Fruit fly (Drosophila melanogaster) whole organism, embryonic: ENCODE measurements around the gene Wdr59.

ENCODE experiments used
- Atf6 ChIP-seq: fragments of 200-800 bp; sonication (Bioruptor generic); IDR thresholded peaks from 2 replicates; pipeline ENCODE4 v1.3.6; 2022; ENCODE audit warnings: missing biosample characterization, missing genetic modification characterization
- B-H2 ChIP-seq: fragments of 200-800 bp; sonication (Bioruptor generic); optimal IDR thresholded peaks from 2 replicates; lab custom pipeline; 2018; ENCODE audit warnings: missing biosample characterization, mild to moderate bottlenecking, missing genetic modification characterization
- Bgb ChIP-seq: fragments of 200-800 bp; sonication (Bioruptor generic); IDR thresholded peaks from 2 replicates; pipeline ENCODE4 v1.3.6; 2022; ENCODE audit warnings: missing biosample characterization, missing genetic modification characterization; ENCODE audit not compliant: partially characterized antibody
- C15 ChIP-seq: fragments of 200-800 bp; sonication (Bioruptor generic); IDR thresholded peaks from 3 replicates; pipeline ENCODE4 v1.3.6; 2022; ENCODE audit warnings: missing biosample characterization, missing genetic modification characterization
- CG10431 ChIP-seq: fragments of 200-800 bp; sonication (Bioruptor generic); optimal IDR thresholded peaks from 3 replicates; lab custom pipeline; 2018; ENCODE audit warnings: missing biosample characterization, mild to moderate bottlenecking, missing genetic modification characterization
- CG11560 ChIP-seq: fragments of 200-800 bp; sonication (Bioruptor generic); IDR thresholded peaks from 3 replicates; pipeline ENCODE4 v1.3.6; 2022; ENCODE audit warnings: missing biosample characterization, missing genetic modification characterization
- CG12659 ChIP-seq: fragments of 200-800 bp; sonication (Bioruptor generic); optimal IDR thresholded peaks from 3 replicates; lab custom pipeline; 2017; ENCODE audit warnings: mild to moderate bottlenecking, missing biosample characterization, missing genetic modification reagents, missing genetic modification characterization
- CG14014 ChIP-seq: fragments of 200-800 bp; sonication (Bioruptor generic); IDR thresholded peaks from 2 replicates; pipeline ENCODE4 v1.3.6; 2022; ENCODE audit warnings: missing biosample characterization, missing genetic modification characterization
- CG16779 ChIP-seq: fragments of 200-800 bp; sonication (Bioruptor generic); IDR thresholded peaks from 2 replicates; pipeline ENCODE4 v1.3.6; 2022; ENCODE audit warnings: missing biosample characterization, missing genetic modification characterization
- CG2875 ChIP-seq: fragments of 200-800 bp; sonication (Bioruptor generic); optimal IDR thresholded peaks from 2 replicates; lab custom pipeline; 2017; ENCODE audit warnings: missing biosample characterization, mild to moderate bottlenecking, missing genetic modification characterization, missing genetic modification reagents
- CG30020 ChIP-seq: fragments of 200-800 bp; optimal IDR thresholded peaks from 2 replicates; lab custom pipeline; 2019; ENCODE audit warnings: missing biosample characterization, mild to moderate bottlenecking, missing genetic modification characterization, moderate library complexity
- CG30403 ChIP-seq: fragments of 200-800 bp; sonication (Bioruptor generic); optimal IDR thresholded peaks from 3 replicates; lab custom pipeline; 2016; ENCODE audit warnings: missing biosample characterization, missing genetic modification characterization
- CG31365 ChIP-seq: fragments of 200-800 bp; sonication (Bioruptor generic); optimal IDR thresholded peaks from 2 replicates; lab custom pipeline; 2018; ENCODE audit warnings: missing biosample characterization, mild to moderate bottlenecking, missing genetic modification characterization
- CG34376 ChIP-seq: fragments of 200-800 bp; sonication (Bioruptor generic); optimal IDR thresholded peaks from 2 replicates; lab custom pipeline; 2018; ENCODE audit warnings: missing biosample characterization, mild to moderate bottlenecking, missing genetic modification characterization
- CG42726 ChIP-seq: fragments of 200-800 bp; sonication (Bioruptor generic); IDR thresholded peaks from 2 replicates; pipeline ENCODE4 v1.3.6; 2022; ENCODE audit warnings: missing biosample characterization, missing genetic modification characterization; ENCODE audit not compliant: partially characterized antibody
- CG5953 ChIP-seq: fragments of 200-800 bp; sonication (Bioruptor generic); IDR thresholded peaks from 2 replicates; pipeline ENCODE4 v1.3.6; 2022; ENCODE audit warnings: missing biosample characterization, missing genetic modification characterization
- CG7963 ChIP-seq: fragments of 200-800 bp; sonication (Bioruptor generic); IDR thresholded peaks from 3 replicates; pipeline ENCODE4 v1.3.6; 2022; ENCODE audit warnings: missing biosample characterization, missing genetic modification characterization; ENCODE audit not compliant: partially characterized antibody
- CG9609 ChIP-seq: fragments of 200-800 bp; sonication (Bioruptor generic); optimal IDR thresholded peaks from 3 replicates; lab custom pipeline; 2016; ENCODE audit warnings: missing biosample characterization, missing genetic modification characterization
- CG9876 ChIP-seq: fragments of 200-800 bp; sonication (Bioruptor generic); optimal IDR thresholded peaks from 2 replicates; lab custom pipeline; 2016; ENCODE audit warnings: missing biosample characterization, missing genetic modification characterization
- Chrac-16 ChIP-seq: fragments of 200-800 bp; sonication (Bioruptor generic); optimal IDR thresholded peaks from 3 replicates; lab custom pipeline; 2016; ENCODE audit warnings: missing biosample characterization, missing genetic modification characterization
- Dref ChIP-seq: fragments of 200-800 bp; sonication (Bioruptor generic); IDR thresholded peaks from 2 replicates; pipeline ENCODE4 v1.3.6; 2022; ENCODE audit warnings: missing biosample characterization, missing genetic modification characterization
- Ets65A ChIP-seq: fragments of 200-800 bp; sonication (Bioruptor generic); peaks from one replicate; lab custom pipeline; 2016; ENCODE audit warnings: missing biosample characterization, missing genetic modification characterization
- Fer1 ChIP-seq: fragments of 200-800 bp; sonication (Bioruptor generic); optimal IDR thresholded peaks from 2 replicates; lab custom pipeline; 2017; ENCODE audit warnings: missing biosample characterization, mild to moderate bottlenecking, missing genetic modification characterization
- H2.0 ChIP-seq: fragments of 200-800 bp; sonication (Bioruptor generic); IDR thresholded peaks from 2 replicates; pipeline ENCODE4 v1.3.6; 2022; ENCODE audit warnings: missing biosample characterization, missing genetic modification characterization
- HLH3B ChIP-seq: fragments of 200-800 bp; sonication (Bioruptor generic); IDR thresholded peaks from 2 replicates; pipeline ENCODE4 v1.3.6; 2022; ENCODE audit warnings: missing biosample characterization, missing genetic modification characterization
- HLH4C ChIP-seq: fragments of 200-800 bp; sonication (Bioruptor generic); IDR thresholded peaks from 3 replicates; pipeline ENCODE4 v1.3.6; 2022; ENCODE audit warnings: missing biosample characterization, missing genetic modification characterization; ENCODE audit not compliant: partially characterized antibody
- Hey ChIP-seq: fragments of 200-800 bp; sonication (Bioruptor generic); optimal IDR thresholded peaks from 3 replicates; lab custom pipeline; 2018; ENCODE audit warnings: missing biosample characterization, mild to moderate bottlenecking, missing genetic modification characterization
- Max ChIP-seq: fragments of 200-800 bp; sonication (Bioruptor generic); optimal IDR thresholded peaks from 2 replicates; lab custom pipeline; 2016; ENCODE audit warnings: missing biosample characterization, mild to moderate bottlenecking, missing genetic modification characterization
- Med ChIP-seq: fragments of 200-800 bp; sonication (Bioruptor generic); peaks from one replicate; lab custom pipeline; 2016; ENCODE audit warnings: missing biosample characterization, missing genetic modification characterization, mild to moderate bottlenecking, inconsistent platforms, moderate library complexity
- NC2β ChIP-seq: fragments of 200-800 bp; sonication (Bioruptor generic); optimal IDR thresholded peaks from 2 replicates; lab custom pipeline; 2016; ENCODE audit warnings: missing biosample characterization, missing genetic modification characterization
- az2 ChIP-seq: fragments of 200-800 bp; sonication (Bioruptor generic); optimal IDR thresholded peaks from 3 replicates; lab custom pipeline; 2016; ENCODE audit warnings: missing biosample characterization, missing genetic modification characterization
- dan ChIP-seq: fragments of 200-800 bp; sonication (Bioruptor generic); IDR thresholded peaks from 2 replicates; pipeline ENCODE4 v1.3.6; 2022; ENCODE audit warnings: missing biosample characterization, missing genetic modification characterization
- dpn ChIP-seq, 2 experiments: fragments of 200-800 bp; sonication (Bioruptor generic); optimal IDR thresholded peaks; 3 replicates each; lab custom pipeline; 2016; ENCODE audit warnings: missing biosample characterization in 2 of 2, missing genetic modification characterization in 2 of 2
- en ChIP-seq: fragments of 200-800 bp; sonication (Bioruptor generic); optimal IDR thresholded peaks from 2 replicates; lab custom pipeline; 2016; ENCODE audit warnings: missing biosample characterization, missing genetic modification characterization
- exex ChIP-seq: fragments of 200-800 bp; sonication (Bioruptor generic); optimal IDR thresholded peaks from 4 replicates; lab custom pipeline; 2018; ENCODE audit warnings: missing biosample characterization, mild to moderate bottlenecking, missing genetic modification characterization, moderate library complexity
- hkb ChIP-seq, 2 experiments: fragments of 200-800 bp in 1 of 2; fragments of >200 bp in 1 of 2; sonication (Bioruptor generic) in 1 of 2; IDR thresholded peaks in 1 of 2; optimal IDR thresholded peaks in 1 of 2; 2 replicates each; pipeline versions ENCODE4 v1.3.6 to Lab custom; 2017 to 2022; ENCODE audit warnings: missing biosample characterization in 1 of 2, missing genetic modification characterization in 1 of 2
- knrl ChIP-seq: fragments of 200-800 bp; sonication (Bioruptor generic); IDR thresholded peaks from 3 replicates; pipeline ENCODE4 v1.3.6; 2022; ENCODE audit warnings: missing biosample characterization, missing genetic modification characterization; ENCODE audit not compliant: partially characterized antibody
- org-1 ChIP-seq: fragments of 200-800 bp; sonication (Bioruptor generic); optimal IDR thresholded peaks from 2 replicates; lab custom pipeline; 2017; ENCODE audit warnings: missing biosample characterization, missing genetic modification characterization
- pnt ChIP-seq: fragments of 200-800 bp; sonication (Bioruptor generic); optimal IDR thresholded peaks from 3 replicates; lab custom pipeline; 2016; ENCODE audit warnings: missing biosample characterization, missing genetic modification characterization
- pros ChIP-seq: fragments of 200-800 bp; sonication (Bioruptor generic); optimal IDR thresholded peaks from 3 replicates; lab custom pipeline; 2019; ENCODE audit warnings: missing biosample characterization, mild to moderate bottlenecking, missing genetic modification characterization, moderate library complexity
- rib ChIP-seq: fragments of 200-800 bp; sonication (Bioruptor generic); IDR thresholded peaks from 2 replicates; pipeline ENCODE4 v1.3.6; 2022; ENCODE audit warnings: missing biosample characterization, missing genetic modification characterization
- sc ChIP-seq, 3 experiments: fragments of >200 bp in 2 of 3; fragments of 200-800 bp in 1 of 3; sonication (Bioruptor generic) in 1 of 3; optimal IDR thresholded peaks; 2 replicates in 2 of 3; 3 replicates in 1 of 3; lab custom pipeline; 2017; ENCODE audit warnings: mild to moderate bottlenecking in 1 of 3, missing biosample characterization in 1 of 3, missing genetic modification characterization in 1 of 3, missing genetic modification reagents in 1 of 3
- sens ChIP-seq: fragments of 200-800 bp; sonication (Bioruptor generic); peaks from one replicate; lab custom pipeline; 2016; ENCODE audit warnings: missing biosample characterization, missing genetic modification characterization
- sna ChIP-seq: fragments of 200-800 bp; sonication (Bioruptor generic); IDR thresholded peaks from 2 replicates; pipeline ENCODE4 v1.3.6; 2022; ENCODE audit warnings: missing biosample characterization, missing genetic modification characterization; ENCODE audit not compliant: partially characterized antibody
- toy ChIP-seq: fragments of 200-800 bp; sonication (Bioruptor generic); IDR thresholded peaks from 2 replicates; pipeline ENCODE4 v1.3.6; 2022; ENCODE audit warnings: missing biosample characterization, missing genetic modification characterization
- unpg ChIP-seq: fragments of 200-800 bp; sonication (Bioruptor generic); optimal IDR thresholded peaks from 3 replicates; lab custom pipeline; 2018; ENCODE audit warnings: missing biosample characterization, mild to moderate bottlenecking, missing genetic modification characterization, moderate library complexity
- wek ChIP-seq: fragments of 200-800 bp; sonication (Bioruptor generic); optimal IDR thresholded peaks from 3 replicates; lab custom pipeline; 2018; ENCODE audit warnings: missing biosample characterization, mild to moderate bottlenecking, missing genetic modification characterization, moderate library complexity
- zfh2 ChIP-seq: fragments of 200-800 bp; sonication (Bioruptor generic); optimal IDR thresholded peaks from 2 replicates; lab custom pipeline; 2016; ENCODE audit warnings: missing biosample characterization, missing genetic modification characterization

The Wdr59 gene

DNA sequence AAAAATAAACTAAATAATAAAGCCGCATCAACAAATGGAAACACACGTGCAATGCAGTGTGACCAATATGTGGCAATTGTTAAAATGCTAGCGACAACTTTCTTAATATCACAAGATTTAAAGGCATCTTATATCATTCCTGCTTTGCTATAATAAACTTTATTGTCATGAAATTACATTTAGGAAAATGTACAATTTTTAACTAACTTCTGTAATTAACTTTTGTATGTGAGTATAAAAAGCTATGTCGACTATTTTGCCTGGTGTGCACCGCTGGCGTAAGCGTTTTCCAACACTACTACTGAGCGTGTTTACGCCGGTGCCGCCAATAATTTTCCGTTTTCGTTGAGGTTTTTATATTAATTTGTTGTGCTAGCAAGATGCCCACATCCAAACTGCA is 32.3 kb downstream of the Wdr59 start, which contains the start of the genes Csl4 and Nup160 (continued):
- 0 out of 2 replicates have a peak, but pooled peaks have one; percentile 33 for TF ChIP-seq toy (GFP tag; lab: Robert Waterston, UW)
- no peak for TF ChIP-seq dan (GFP tag; lab: Robert Waterston, UW)
- no peak for TF ChIP-seq Hey (tag; lab: Kevin White, UChicago)
- TF ChIP-seq CG9609 (GFP tag; lab: Kevin White, UChicago), result peak; percentile 85
- peak; percentile 76 for TF ChIP-seq Fer1 (GFP tag; lab: Kevin White, UChicago)
- no peak for TF ChIP-seq sc (optimal IDR thresholded peaks at IDR 0.05; lab: Kevin White, UChicago)
- peak; percentile 49 for TF ChIP-seq sc (GFP tag; optimal IDR thresholded peaks at IDR 0.05; lab: Kevin White, UChicago)
- peak; percentile 10 for TF ChIP-seq CG10431 (GFP tag; lab: Kevin White, UChicago)
- peak; percentile 96 for TF ChIP-seq az2
- no peak for TF ChIP-seq wek (GFP tag; lab: Kevin White, UChicago)
- TF ChIP-seq en (GFP tag; lab: Kevin White, UChicago), result peak; percentile 46
- TF ChIP-seq org-1, result peak; percentile 0
- no peak for TF ChIP-seq unpg (GFP tag; lab: Kevin White, UChicago)
- TF ChIP-seq CG9876, result peak; percentile 48
- TF ChIP-seq B-H2 (GFP tag; lab: Kevin White, UChicago), result peak; percentile 76
- TF ChIP-seq C15 (GFP tag; lab: Robert Waterston, UW), result no peak
- no peak for TF ChIP-seq CG11560
- TF ChIP-seq pnt (GFP tag; lab: Kevin White, UChicago), result peak; percentile 80
- peak; percentile 53; the same call in 1 of the 2 replicates for TF ChIP-seq H2.0 (GFP tag; lab: Robert Waterston, UW)
- peak; percentile 65 for TF ChIP-seq Atf6 (GFP tag; lab: Robert Waterston, UW)
- TF ChIP-seq CG7963 (GFP tag; lab: Robert Waterston, UW), result no peak
- TF ChIP-seq CG34376 (GFP tag; lab: Kevin White, UChicago), result peak; percentile 48
- TF ChIP-seq hkb (optimal IDR thresholded peaks at IDR 0.05; lab: Kevin White, UChicago), result no peak
- peak; percentile 85 for TF ChIP-seq hkb (GFP tag; IDR thresholded peaks at IDR 0.05; lab: Robert Waterston, UW)
- peak; percentile 59; the same call in 1 of the 2 replicates for TF ChIP-seq rib (GFP tag; lab: Robert Waterston, UW)
- TF ChIP-seq CG30020 (tag; lab: Kevin White, UChicago), result peak; percentile 73
- peak; percentile 15; the same call in 1 of the 3 replicates for TF ChIP-seq knrl (GFP tag; lab: Robert Waterston, UW)
- peak; percentile 74 for TF ChIP-seq HLH3B (GFP tag; lab: Robert Waterston, UW)
- TF ChIP-seq CG2875 (GFP tag; lab: Kevin White, UChicago), result no peak
- peak; percentile 98 for TF ChIP-seq sens (GFP tag; lab: Kevin White, UChicago)
- TF ChIP-seq Bgb (GFP tag; lab: Robert Waterston, UW), result no peak; the same call in 1 of the 2 replicates
- no peak for TF ChIP-seq pros
- peak; percentile 76 for TF ChIP-seq NC2β (GFP tag; lab: Kevin White, UChicago)
- peak; percentile 88 for TF ChIP-seq Chrac-16 (GFP tag; lab: Kevin White, UChicago)

dm6 chr2L:11130151-11131008 is 39.1 kb downstream of the Wdr59 start, which contains the start of the genes RfC38 and CG4751:
Gene RfC38, minus strand, starts transcription at chr2L:11130645.
Gene CG4751, plus strand, starts transcription at chr2L:11130737.
- TF ChIP-seq CG5953 (GFP tag; lab: Robert Waterston, UW), result no peak
- peak; percentile 75 for TF ChIP-seq Dref
- TF ChIP-seq CG42726 (GFP tag; lab: Robert Waterston, UW), result peak; percentile 52; the same call in 1 of the 2 replicates
- no peak for TF ChIP-seq zfh2 (GFP tag; lab: Kevin White, UChicago)
- TF ChIP-seq exex (tag; lab: Kevin White, UChicago), result peak; percentile 37
- peak; percentile 67 for TF ChIP-seq HLH4C
- peak; percentile 2 for TF ChIP-seq Max
- no peak for TF ChIP-seq CG16779 (GFP tag; lab: Robert Waterston, UW)
- peak; percentile 71 for TF ChIP-seq CG12659 (GFP tag; lab: Kevin White, UChicago)
- peak in 1 of 2 experiments; percentile 22 for TF ChIP-seq dpn (GFP tag; optimal IDR thresholded peaks at IDR 0.05; lab: Kevin White, UChicago)
- 0 out of 2 replicates have a peak, but pooled peaks have one; percentile 22 for TF ChIP-seq rib (GFP tag; lab: Robert Waterston, UW)
- peak; percentile 36; the same call in 1 of the 2 replicates for TF ChIP-seq sna
- TF ChIP-seq CG14014 (GFP tag; lab: Robert Waterston, UW), result no peak
- TF ChIP-seq CG31365 (tag; lab: Kevin White, UChicago), result no peak
- TF ChIP-seq Ets65A, result peak; percentile 59
- peak; percentile 2 for TF ChIP-seq CG30403 (GFP tag; lab: Kevin White, UChicago)
- peak; percentile 73 for TF ChIP-seq Med
